Worm (Caenorhabditis elegans): Measurements from ENCODE around the gene srw-41.

- TF ChIP-seq pha-4 (tag; optimal IDR thresholded peaks at IDR 0.05) (no peak), ztf-11 (tag; optimal IDR thresholded peaks at IDR 0.05) (no peak), mls-2 (tag; optimal IDR thresholded peaks at IDR 0.05) (no peak), unc-39 (tag; optimal IDR thresholded peaks at IDR 0.05) (no peak), ham-2 (GFP tag; optimal IDR thresholded peaks at IDR 0.05) (no peak), mab-5 (tag; optimal IDR thresholded peaks at IDR 0.05) (no peak)
Observed at ce11 chrV:16671190-16671589, 26.1 kb upstream of the srw-41 start, which contains the start of gene str-61.

Data from whole organism, mixed stage, embryonic.